Fruit fly (Drosophila melanogaster): Measurements from ENCODE around the gene Ttc19.

The Ttc19 gene

dm6 chr2L:19045111-19045560 is at the start of gene Ttc19, which contains the start of gene Acn:
Gene Ttc19 (minus strand): TSS chr2L:19045148.
Gene Acn (plus strand): TSS chr2L:19045355.
- TF ChIP-seq fd96Ca (GFP tag; IDR thresholded peaks at IDR 0.05) (peak; percentile 53; the same call in 1 of the 3 replicates), CG34367 (tag; optimal IDR thresholded peaks at IDR 0.05) (peak; percentile 53), EcR (GFP tag; optimal IDR thresholded peaks at IDR 0.05) (no peak), Ets98B (GFP tag; IDR thresholded peaks at IDR 0.05) (peak; percentile 66; the same call in 1 of the 2 replicates), D1 (tag; optimal IDR thresholded peaks at IDR 0.05) (no peak), CG17806 (tag; optimal IDR thresholded peaks at IDR 0.05) (peak; percentile 49), rn (GFP tag; IDR thresholded peaks at IDR 0.05) (peak; percentile 63; the same call in 1 of the 2 replicates), CG8159 (tag; optimal IDR thresholded peaks at IDR 0.05) (peak; percentile 71), CG9948 (tag; optimal IDR thresholded peaks at IDR 0.05) (peak; percentile 43), CG10348 (GFP tag; IDR thresholded peaks at IDR 0.05) (no peak), Snoo (tag; optimal IDR thresholded peaks at IDR 0.05) (peak; percentile 67), Pif1B (GFP tag; optimal IDR thresholded peaks at IDR 0.05) (no peak), CG32121 (GFP tag; IDR thresholded peaks at IDR 0.05) (peak; percentile 78), CG13204 (GFP tag; optimal IDR thresholded peaks at IDR 0.05) (no peak), CG4496 (GFP tag; IDR thresholded peaks at IDR 0.05) (peak; percentile 83; the same call in 2 of the 3 replicates), CG12605 (GFP tag; IDR thresholded peaks at IDR 0.05) (no peak), CG15710 (tag; optimal IDR thresholded peaks at IDR 0.05) (peak; percentile 77), CG14655 (GFP tag; optimal IDR thresholded peaks at IDR 0.05) (no peak), Pif1A (GFP tag; optimal IDR thresholded peaks at IDR 0.05) (no peak), CG8301 (tag; optimal IDR thresholded peaks at IDR 0.05) (no peak), gl (tag; optimal IDR thresholded peaks at IDR 0.05) (peak; percentile 26)

DNA sequence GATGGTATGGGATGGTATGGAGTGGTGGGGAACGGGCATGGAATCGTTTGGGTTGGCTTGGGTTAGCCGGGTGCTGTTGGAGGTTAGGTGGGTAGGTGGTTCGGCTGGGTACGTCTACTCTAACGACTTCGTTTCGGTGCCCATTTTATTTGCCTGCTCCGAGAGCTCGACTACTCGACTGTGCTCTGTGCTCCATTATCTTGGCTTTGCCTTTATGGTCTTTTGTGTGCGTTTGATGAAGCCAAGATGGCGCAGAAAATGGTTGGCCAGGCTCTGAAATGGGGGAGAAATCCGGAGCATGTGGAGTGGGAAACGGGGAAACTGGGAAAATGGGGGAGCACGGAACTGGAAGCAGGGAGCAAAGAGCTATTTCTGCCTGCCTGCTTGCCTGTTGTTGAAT is 48.9 kb upstream of the Ttc19 start:
- TF ChIP-seq Pif1B (GFP tag; optimal IDR thresholded peaks at IDR 0.05) (no peak), CG13204 (GFP tag; optimal IDR thresholded peaks at IDR 0.05) (no peak), CG10348 (GFP tag; IDR thresholded peaks at IDR 0.05) (no peak), EcR (GFP tag; optimal IDR thresholded peaks at IDR 0.05) (no peak), CG9948 (tag; optimal IDR thresholded peaks at IDR 0.05) (no peak), fd96Ca (GFP tag; IDR thresholded peaks at IDR 0.05) (no peak), Ets98B (GFP tag; IDR thresholded peaks at IDR 0.05) (no peak), D1 (tag; optimal IDR thresholded peaks at IDR 0.05) (no peak), CG8301 (tag; optimal IDR thresholded peaks at IDR 0.05) (no peak), CG15710 (tag; optimal IDR thresholded peaks at IDR 0.05) (no peak), Pif1A (GFP tag; optimal IDR thresholded peaks at IDR 0.05) (no peak), CG4496 (GFP tag; IDR thresholded peaks at IDR 0.05) (no peak), gl (tag; optimal IDR thresholded peaks at IDR 0.05) (no peak)

dm6 chr2L:19089385-19089784 is 44.4 kb upstream of the Ttc19 start:
- no peak for TF ChIP-seq Pif1A (GFP tag; optimal IDR thresholded peaks at IDR 0.05)
- TF ChIP-seq CG9948 (tag; optimal IDR thresholded peaks at IDR 0.05): no peak
- TF ChIP-seq gl (tag; optimal IDR thresholded peaks at IDR 0.05): no peak
- TF ChIP-seq CG14655 (GFP tag; optimal IDR thresholded peaks at IDR 0.05): no peak
- no peak for TF ChIP-seq rn (GFP tag; IDR thresholded peaks at IDR 0.05)
- TF ChIP-seq CG32121 (GFP tag; IDR thresholded peaks at IDR 0.05): no peak
- TF ChIP-seq CG8159 (tag; optimal IDR thresholded peaks at IDR 0.05): no peak
- TF ChIP-seq CG8301 (tag; optimal IDR thresholded peaks at IDR 0.05): no peak
- no peak for TF ChIP-seq Pif1B (GFP tag; optimal IDR thresholded peaks at IDR 0.05)
- TF ChIP-seq CG4496 (GFP tag; IDR thresholded peaks at IDR 0.05): no peak
- no peak for TF ChIP-seq Snoo (tag; optimal IDR thresholded peaks at IDR 0.05)

DNA sequence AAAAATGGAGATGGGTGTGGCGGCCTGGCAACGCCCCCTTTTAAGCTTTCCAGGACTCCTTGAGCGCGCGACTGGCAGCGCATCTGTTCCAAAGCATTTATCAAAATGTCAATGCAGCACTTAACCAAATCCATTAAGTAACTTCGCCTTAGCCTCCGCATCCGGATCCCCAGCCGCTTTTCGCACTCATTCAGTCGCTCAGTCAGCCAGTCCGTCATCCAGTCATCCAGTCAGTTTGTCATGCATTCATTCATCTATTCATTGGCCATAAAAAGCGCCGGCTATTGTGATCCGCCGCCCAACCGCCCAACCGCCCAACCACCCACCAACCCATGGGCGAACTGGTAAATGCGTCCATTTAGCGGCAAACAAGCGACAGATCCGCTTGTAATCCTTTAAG is 43.9 kb upstream of the Ttc19 start:
- no peak for TF ChIP-seq CG13204 (GFP tag; optimal IDR thresholded peaks at IDR 0.05)
- TF ChIP-seq gl (tag; optimal IDR thresholded peaks at IDR 0.05): no peak
- TF ChIP-seq EcR (GFP tag; optimal IDR thresholded peaks at IDR 0.05): no peak
- TF ChIP-seq CG10348 (GFP tag; IDR thresholded peaks at IDR 0.05): no peak
- no peak for TF ChIP-seq CG34367 (tag; optimal IDR thresholded peaks at IDR 0.05)
- TF ChIP-seq CG32121 (GFP tag; IDR thresholded peaks at IDR 0.05): no peak
- TF ChIP-seq CG9948 (tag; optimal IDR thresholded peaks at IDR 0.05): no peak
- TF ChIP-seq D1 (tag; optimal IDR thresholded peaks at IDR 0.05): no peak
- no peak for TF ChIP-seq Snoo (tag; optimal IDR thresholded peaks at IDR 0.05)
- no peak for TF ChIP-seq CG4496 (GFP tag; IDR thresholded peaks at IDR 0.05)
- no peak for TF ChIP-seq CG8159 (tag; optimal IDR thresholded peaks at IDR 0.05)
- no peak for TF ChIP-seq CG15710 (tag; optimal IDR thresholded peaks at IDR 0.05)
- TF ChIP-seq rn (GFP tag; IDR thresholded peaks at IDR 0.05): no peak
- TF ChIP-seq Ets98B (GFP tag; IDR thresholded peaks at IDR 0.05): no peak
- no peak for TF ChIP-seq Pif1B (GFP tag; optimal IDR thresholded peaks at IDR 0.05)
- no peak for TF ChIP-seq fd96Ca (GFP tag; IDR thresholded peaks at IDR 0.05)

DNA sequence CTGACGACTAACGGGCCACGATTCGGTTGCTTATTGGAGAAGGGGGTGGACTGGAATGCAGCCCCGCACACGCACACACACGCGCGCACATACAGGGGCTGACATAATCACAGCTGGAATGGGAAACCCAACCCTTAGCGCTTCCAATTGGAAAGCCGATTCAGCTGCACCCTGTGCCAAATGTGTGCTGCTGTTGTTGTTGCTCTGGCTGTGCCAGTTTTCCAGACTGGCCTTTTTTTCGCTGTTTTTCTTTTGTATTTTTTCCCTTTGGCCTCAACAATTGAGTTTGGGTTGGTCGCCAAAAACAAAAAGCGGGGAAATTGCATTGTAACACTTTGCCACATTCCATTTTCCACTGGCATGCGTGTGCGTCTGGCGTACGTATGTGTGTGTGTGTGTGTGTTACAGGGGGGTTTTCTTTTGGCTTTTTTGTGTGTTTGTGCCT is 38.4 kb upstream of the Ttc19 start:
- no peak for TF ChIP-seq D1 (tag; optimal IDR thresholded peaks at IDR 0.05)
- TF ChIP-seq CG13204 (GFP tag; optimal IDR thresholded peaks at IDR 0.05): no peak
- no peak for TF ChIP-seq CG15710 (tag; optimal IDR thresholded peaks at IDR 0.05)
- TF ChIP-seq CG8301 (tag; optimal IDR thresholded peaks at IDR 0.05): no peak
- TF ChIP-seq CG8159 (tag; optimal IDR thresholded peaks at IDR 0.05): no peak
- TF ChIP-seq rn (GFP tag; IDR thresholded peaks at IDR 0.05): no peak
- TF ChIP-seq Pif1B (GFP tag; optimal IDR thresholded peaks at IDR 0.05): no peak
- no peak for TF ChIP-seq Snoo (tag; optimal IDR thresholded peaks at IDR 0.05)
- TF ChIP-seq fd96Ca (GFP tag; IDR thresholded peaks at IDR 0.05): no peak
- no peak for TF ChIP-seq CG14655 (GFP tag; optimal IDR thresholded peaks at IDR 0.05)

- no peak for TF ChIP-seq CG34367 (tag; optimal IDR thresholded peaks at IDR 0.05)
- TF ChIP-seq CG32121 (GFP tag; IDR thresholded peaks at IDR 0.05): no peak
- TF ChIP-seq CG8159 (tag; optimal IDR thresholded peaks at IDR 0.05): no peak
- no peak for TF ChIP-seq CG15710 (tag; optimal IDR thresholded peaks at IDR 0.05)
- TF ChIP-seq CG8301 (tag; optimal IDR thresholded peaks at IDR 0.05): no peak
- no peak for TF ChIP-seq CG17806 (tag; optimal IDR thresholded peaks at IDR 0.05)
- no peak for TF ChIP-seq CG10348 (GFP tag; IDR thresholded peaks at IDR 0.05)
- no peak for TF ChIP-seq CG4496 (GFP tag; IDR thresholded peaks at IDR 0.05)
- TF ChIP-seq D1 (tag; optimal IDR thresholded peaks at IDR 0.05): no peak
- TF ChIP-seq fd96Ca (GFP tag; IDR thresholded peaks at IDR 0.05): no peak
These were observed 34.8 kb upstream of the Ttc19 start for dm6 chr2L:19079742-19080141.
